Worm (Caenorhabditis elegans): ENCODE data around the gene F15H10.7.

DNA sequence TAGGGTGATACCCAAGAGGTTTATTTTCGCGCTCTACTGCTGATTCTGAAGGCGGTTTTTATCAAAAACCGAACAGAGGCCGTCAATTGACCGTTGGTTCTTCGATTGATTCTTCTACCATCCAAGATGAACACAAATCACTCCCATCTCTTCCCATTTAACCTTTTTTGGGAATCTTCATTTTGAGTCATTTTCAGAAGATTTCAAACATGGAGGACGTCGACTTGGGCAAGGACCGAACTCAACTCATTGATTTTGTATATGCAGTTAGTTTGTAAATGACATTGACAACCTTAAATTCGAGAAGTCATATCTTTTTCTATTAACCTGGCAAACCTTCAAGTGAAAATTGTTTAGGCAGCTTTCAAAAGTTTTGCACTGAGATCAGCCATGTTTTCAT is 17.9 kb downstream of the F15H10.7 start, which contains the start of gene AC3.5:
- TF ChIP-seq elt-1 (tag; optimal IDR thresholded peaks at IDR 0.05) (no peak), nhr-11 (tag; optimal IDR thresholded peaks at IDR 0.05) (no peak), mab-5 (tag; optimal IDR thresholded peaks at IDR 0.05) (no peak), R02D3.7 (tag; optimal IDR thresholded peaks at IDR 0.05) (no peak), fos-1 (tag; optimal IDR thresholded peaks at IDR 0.05) (peak; percentile 8), zag-1 (tag; optimal IDR thresholded peaks at IDR 0.05) (no peak), lin-13 (GFP tag; optimal IDR thresholded peaks at IDR 0.05) (no peak), sem-4 (tag; optimal IDR thresholded peaks at IDR 0.05) (no peak), snpc-4 (tag; optimal IDR thresholded peaks at IDR 0.05) (no peak), egl-27 (tag; optimal IDR thresholded peaks at IDR 0.05) (no peak), unc-62 (GFP tag; optimal IDR thresholded peaks at IDR 0.05) (no peak), ama-1 (optimal IDR thresholded peaks at IDR 0.05) (no peak), ztf-11 (tag; optimal IDR thresholded peaks at IDR 0.05) (no peak), aly-2 (tag; optimal IDR thresholded peaks at IDR 0.05) (no peak)
